Fruit fly (Drosophila melanogaster) whole organism, pupa: Measurements from ENCODE around the gene CG33483.

Source experiments
- CG10348 ChIP-seq: fragments of 200-800 bp; sonication (Bioruptor generic); IDR thresholded peaks from 2 replicates; pipeline ENCODE4 v1.3.6; 2022; ENCODE audit warnings: missing biosample characterization, missing genetic modification characterization
- CG12605 ChIP-seq: fragments of 200-800 bp; sonication (Bioruptor generic); IDR thresholded peaks from 2 replicates; pipeline ENCODE4 v1.3.6; 2022; ENCODE audit warnings: missing biosample characterization, missing genetic modification characterization
- CG13204 ChIP-seq: fragments of 200-800 bp; sonication (Bioruptor generic); optimal IDR thresholded peaks from 2 replicates; lab custom pipeline; 2018; ENCODE audit warnings: missing biosample characterization, mild to moderate bottlenecking, missing genetic modification characterization, moderate library complexity
- CG14655 ChIP-seq: fragments of 200-800 bp; sonication (Bioruptor generic); optimal IDR thresholded peaks from 3 replicates; lab custom pipeline; 2017; ENCODE audit warnings: mild to moderate bottlenecking, missing biosample characterization, missing genetic modification reagents, missing genetic modification characterization
- CG17806 ChIP-seq: fragments of 200-800 bp; sonication (Bioruptor generic); optimal IDR thresholded peaks from 2 replicates; lab custom pipeline; 2018; ENCODE audit warnings: missing biosample characterization, mild to moderate bottlenecking, missing genetic modification characterization, moderate library complexity
- CG32121 ChIP-seq: fragments of 200-800 bp; sonication (Bioruptor generic); IDR thresholded peaks from 2 replicates; pipeline ENCODE4 v1.3.6; 2022; ENCODE audit warnings: missing biosample characterization, missing genetic modification characterization
- CG34367 ChIP-seq: fragments of 200-800 bp; sonication (Bioruptor generic); optimal IDR thresholded peaks from 2 replicates; lab custom pipeline; 2018; ENCODE audit warnings: missing biosample characterization, mild to moderate bottlenecking, missing genetic modification characterization
- CG4496 ChIP-seq: fragments of 200-800 bp; sonication (Bioruptor generic); IDR thresholded peaks from 3 replicates; pipeline ENCODE4 v1.3.6; 2022; ENCODE audit warnings: missing biosample characterization, missing genetic modification characterization
- CG8159 ChIP-seq: fragments of 200-800 bp; sonication (Bioruptor generic); optimal IDR thresholded peaks from 3 replicates; lab custom pipeline; 2018; ENCODE audit warnings: missing biosample characterization, mild to moderate bottlenecking, missing genetic modification characterization, moderate library complexity
- CG8301 ChIP-seq: fragments of 200-800 bp; sonication (Bioruptor generic); optimal IDR thresholded peaks from 2 replicates; lab custom pipeline; 2018; ENCODE audit warnings: missing biosample characterization, mild to moderate bottlenecking, missing genetic modification characterization
- CG9948 ChIP-seq: fragments of 200-800 bp; sonication (Bioruptor generic); optimal IDR thresholded peaks from 2 replicates; lab custom pipeline; 2018; ENCODE audit warnings: missing biosample characterization, mild to moderate bottlenecking, missing genetic modification characterization, moderate library complexity
- D1 ChIP-seq: fragments of 200-800 bp; sonication (Bioruptor generic); optimal IDR thresholded peaks from 2 replicates; lab custom pipeline; 2018; ENCODE audit warnings: missing biosample characterization, mild to moderate bottlenecking, missing genetic modification characterization, moderate library complexity
- EcR ChIP-seq: fragments of 200-800 bp; sonication (Bioruptor generic); optimal IDR thresholded peaks from 3 replicates; lab custom pipeline; 2019; ENCODE audit warnings: missing biosample characterization, missing genetic modification characterization, mild to moderate bottlenecking, moderate library complexity, missing genetic modification reagents
- Ets98B ChIP-seq: fragments of 200-800 bp; sonication (Bioruptor generic); IDR thresholded peaks from 2 replicates; pipeline ENCODE4 v1.3.6; 2022; ENCODE audit warnings: missing biosample characterization, missing genetic modification characterization
- Pif1A ChIP-seq: fragments of 200-800 bp; sonication (Bioruptor generic); optimal IDR thresholded peaks from 3 replicates; lab custom pipeline; 2016; ENCODE audit warnings: missing biosample characterization, missing genetic modification characterization
- Pif1B ChIP-seq: fragments of 200-800 bp; sonication (Bioruptor generic); optimal IDR thresholded peaks from 3 replicates; lab custom pipeline; 2016; ENCODE audit warnings: missing biosample characterization, missing genetic modification characterization
- Snoo ChIP-seq: fragments of 200-800 bp; sonication (Bioruptor generic); optimal IDR thresholded peaks from 3 replicates; lab custom pipeline; 2017; ENCODE audit warnings: missing biosample characterization, mild to moderate bottlenecking, missing genetic modification characterization, inconsistent platforms
- fd96Ca ChIP-seq: fragments of 200-800 bp; sonication (Bioruptor generic); IDR thresholded peaks from 3 replicates; pipeline ENCODE4 v1.3.6; 2022; ENCODE audit warnings: missing biosample characterization, missing genetic modification characterization
- gl ChIP-seq: fragments of 200-800 bp; sonication (Bioruptor generic); optimal IDR thresholded peaks from 2 replicates; lab custom pipeline; 2018; ENCODE audit warnings: missing biosample characterization, mild to moderate bottlenecking, missing genetic modification characterization
- rn ChIP-seq: fragments of 200-800 bp; sonication (Bioruptor generic); IDR thresholded peaks from 2 replicates; pipeline ENCODE4 v1.3.6; 2022; ENCODE audit warnings: missing biosample characterization, missing genetic modification characterization

The CG33483 gene

dm6 chr3R:30902061-30902460 is at the start of gene CG33483:
Gene CG33483 (minus strand): TSS chr3R:30902161.
- TF ChIP-seq CG8159 (tag; lab: Kevin White, UChicago) (no peak), gl (tag; lab: Kevin White, UChicago) (no peak), Ets98B (no peak), CG8301 (tag; lab: Kevin White, UChicago) (no peak), CG14655 (GFP tag; lab: Kevin White, UChicago) (no peak), Snoo (tag; lab: Kevin White, UChicago) (no peak), CG32121 (GFP tag; lab: Robert Waterston, UW) (no peak), rn (GFP tag; lab: Robert Waterston, UW) (no peak), CG17806 (tag; lab: Kevin White, UChicago) (no peak), CG13204 (no peak), Pif1A (GFP tag; lab: Kevin White, UChicago) (no peak), Pif1B (GFP tag; lab: Kevin White, UChicago) (no peak), CG34367 (tag; lab: Kevin White, UChicago) (no peak), CG9948 (tag; lab: Kevin White, UChicago) (no peak)

- TF ChIP-seq Ets98B (no peak), CG32121 (GFP tag; lab: Robert Waterston, UW) (no peak), CG10348 (GFP tag; lab: Robert Waterston, UW) (no peak), CG13204 (no peak)
Measured at dm6 chr3R:30946352-30946751, 44.4 kb upstream of the CG33483 start.

DNA sequence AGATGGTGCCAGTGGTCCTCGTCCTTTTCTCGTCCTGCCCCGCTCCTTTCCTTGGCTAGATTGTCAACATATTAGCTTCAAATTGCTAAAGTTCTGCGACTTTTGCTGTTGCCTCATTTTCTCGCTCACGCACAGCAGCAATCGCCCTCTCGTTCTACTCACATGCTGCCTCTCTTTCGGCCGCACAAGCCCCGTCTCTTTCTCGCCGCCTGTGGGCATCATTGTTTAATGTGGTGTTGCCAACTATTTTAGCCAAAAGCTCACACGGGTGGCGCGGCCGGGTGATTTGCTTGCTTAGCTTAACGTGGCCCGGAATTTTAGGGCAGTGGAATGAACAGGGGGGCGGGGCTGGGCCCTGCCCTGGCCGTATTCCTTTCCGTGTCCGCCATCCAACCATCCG is 38.3 kb upstream of the CG33483 start:
- TF ChIP-seq CG17806 (tag; lab: Kevin White, UChicago): no peak
- no peak for TF ChIP-seq CG10348 (GFP tag; lab: Robert Waterston, UW)
- TF ChIP-seq fd96Ca: no peak
- no peak for TF ChIP-seq gl (tag; lab: Kevin White, UChicago)
- no peak for TF ChIP-seq CG12605 (GFP tag; lab: Robert Waterston, UW)
- no peak for TF ChIP-seq CG8159 (tag; lab: Kevin White, UChicago)
- TF ChIP-seq CG4496 (GFP tag; lab: Robert Waterston, UW): no peak
- TF ChIP-seq CG13204: no peak
- no peak for TF ChIP-seq Pif1B (GFP tag; lab: Kevin White, UChicago)
- TF ChIP-seq D1 (tag; lab: Kevin White, UChicago): no peak
- TF ChIP-seq Ets98B: no peak
- TF ChIP-seq EcR (GFP tag; lab: Kevin White, UChicago): no peak
- TF ChIP-seq CG8301 (tag; lab: Kevin White, UChicago): no peak
- no peak for TF ChIP-seq CG9948 (tag; lab: Kevin White, UChicago)
- TF ChIP-seq CG34367 (tag; lab: Kevin White, UChicago): no peak

DNA sequence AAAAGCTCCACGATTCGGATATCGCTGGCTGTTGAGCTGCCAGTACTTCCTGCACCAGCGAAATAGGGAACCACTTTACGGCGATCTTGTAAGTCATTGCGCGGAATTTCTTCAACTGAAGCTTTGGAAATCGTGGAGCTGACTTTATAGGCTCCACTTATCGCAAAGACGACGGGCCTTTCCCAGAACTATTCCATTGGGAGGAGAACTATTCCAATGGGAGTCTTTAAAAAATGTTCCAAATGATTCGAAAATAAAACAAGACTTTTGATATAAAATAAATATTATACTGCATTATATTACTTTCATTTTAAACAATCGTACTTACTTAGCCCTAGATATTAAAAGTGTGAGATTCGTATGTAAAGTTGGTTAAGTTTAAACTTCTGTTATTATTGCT is 35.0 kb upstream of the CG33483 start, which contains the start of gene CG15550:
TSS of gene CG15550 (minus strand) at position 101 of the 400 bp plus-strand sequence.
- TF ChIP-seq CG34367 (tag; lab: Kevin White, UChicago) (no peak), D1 (tag; lab: Kevin White, UChicago) (no peak), Ets98B (no peak)

dm6 chr3R:30936407-30936806 is 34.4 kb upstream of the CG33483 start, which contains the start of gene CG15549:
Gene CG15549 (minus strand): TSS chr3R:30936507.
- TF ChIP-seq Ets98B: no peak
- TF ChIP-seq CG34367 (tag; lab: Kevin White, UChicago): no peak
- TF ChIP-seq CG4496 (GFP tag; lab: Robert Waterston, UW): no peak
- no peak for TF ChIP-seq CG12605 (GFP tag; lab: Robert Waterston, UW)
- TF ChIP-seq fd96Ca: no peak
- TF ChIP-seq CG13204: no peak
- no peak for TF ChIP-seq CG10348 (GFP tag; lab: Robert Waterston, UW)
- no peak for TF ChIP-seq Pif1B (GFP tag; lab: Kevin White, UChicago)
- no peak for TF ChIP-seq CG8159 (tag; lab: Kevin White, UChicago)
- no peak for TF ChIP-seq Pif1A (GFP tag; lab: Kevin White, UChicago)

DNA sequence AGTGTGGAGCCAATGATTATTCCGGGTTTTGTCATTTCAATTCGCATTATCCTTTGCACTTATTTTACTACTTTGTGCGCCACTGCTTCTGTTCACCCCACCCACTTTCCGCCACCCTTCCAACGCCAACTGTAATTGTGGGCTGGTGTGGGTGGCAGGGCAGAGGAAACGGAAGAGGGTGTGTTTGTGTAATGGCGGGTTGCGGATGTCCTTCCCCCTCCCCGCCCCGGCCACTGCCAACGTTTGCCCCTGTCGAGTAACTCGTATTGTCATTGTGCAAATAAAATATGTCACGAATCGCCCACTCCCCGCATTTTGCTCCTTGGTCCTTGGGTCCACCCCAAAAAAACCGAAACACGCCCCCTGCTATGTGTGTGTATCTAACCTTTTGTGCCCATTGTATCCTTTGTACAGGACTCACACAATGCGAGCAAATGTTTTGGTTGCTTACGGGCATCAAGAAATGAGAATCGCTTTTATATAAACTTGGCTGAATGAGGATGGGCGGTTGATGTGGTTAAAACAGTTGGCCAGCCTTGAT is 32.0 kb upstream of the CG33483 start:
- TF ChIP-seq CG10348 (GFP tag; lab: Robert Waterston, UW) (no peak), Snoo (tag; lab: Kevin White, UChicago) (no peak), CG17806 (tag; lab: Kevin White, UChicago) (no peak), fd96Ca (no peak), CG12605 (GFP tag; lab: Robert Waterston, UW) (no peak), CG13204 (no peak), CG8301 (tag; lab: Kevin White, UChicago) (no peak), CG8159 (tag; lab: Kevin White, UChicago) (no peak)

dm6 chr3R:30932092-30932491 is 30.1 kb upstream of the CG33483 start:
- TF ChIP-seq Pif1A (GFP tag; lab: Kevin White, UChicago) (peak; percentile 28), fd96Ca (no peak)

dm6 chr3R:30928634-30929033 is 26.7 kb upstream of the CG33483 start:
- no peak for TF ChIP-seq CG12605 (GFP tag; lab: Robert Waterston, UW)
- no peak for TF ChIP-seq Pif1B (GFP tag; lab: Kevin White, UChicago)
- TF ChIP-seq CG4496 (GFP tag; lab: Robert Waterston, UW): no peak
- no peak for TF ChIP-seq CG8301 (tag; lab: Kevin White, UChicago)
- no peak for TF ChIP-seq rn (GFP tag; lab: Robert Waterston, UW)
- TF ChIP-seq CG9948 (tag; lab: Kevin White, UChicago): no peak
- no peak for TF ChIP-seq gl (tag; lab: Kevin White, UChicago)
- no peak for TF ChIP-seq CG13204
- no peak for TF ChIP-seq CG32121 (GFP tag; lab: Robert Waterston, UW)
- no peak for TF ChIP-seq EcR (GFP tag; lab: Kevin White, UChicago)
- TF ChIP-seq Ets98B: no peak
- no peak for TF ChIP-seq CG10348 (GFP tag; lab: Robert Waterston, UW)
- no peak for TF ChIP-seq Pif1A (GFP tag; lab: Kevin White, UChicago)
- no peak for TF ChIP-seq Snoo (tag; lab: Kevin White, UChicago)
